Fruit fly (Drosophila melanogaster) whole organism, adult: ENCODE data around the gene fit.

Experiments
- CG11617 ChIP-seq: fragments of 200-800 bp; sonication (Bioruptor generic); optimal IDR thresholded peaks from 2 replicates; lab custom pipeline; 2017; ENCODE audit warnings: mild to moderate bottlenecking, missing biosample characterization, missing genetic modification reagents, missing genetic modification characterization
- CG12768 ChIP-seq: fragments of 200-800 bp; sonication (Bioruptor generic); optimal IDR thresholded peaks from 2 replicates; lab custom pipeline; 2017; ENCODE audit warnings: missing biosample characterization, missing genetic modification characterization, mild to moderate bottlenecking, moderate library complexity, missing genetic modification reagents
- CG14711 ChIP-seq: fragments of 200-800 bp; sonication (Bioruptor generic); optimal IDR thresholded peaks from 2 replicates; lab custom pipeline; 2018; ENCODE audit warnings: missing biosample characterization, mild to moderate bottlenecking, missing genetic modification characterization, moderate library complexity
- CG1620 ChIP-seq: fragments of 200-800 bp; sonication (Bioruptor generic); optimal IDR thresholded peaks from 2 replicates; lab custom pipeline; 2016; ENCODE audit warnings: missing biosample characterization, missing genetic modification characterization
- CG33017 ChIP-seq: fragments of 200-800 bp; sonication (Bioruptor generic); optimal IDR thresholded peaks from 2 replicates; lab custom pipeline; 2018; ENCODE audit warnings: missing biosample characterization, mild to moderate bottlenecking, missing genetic modification characterization, moderate library complexity
- CG5204 ChIP-seq: fragments of 200-800 bp; sonication (Bioruptor generic); optimal IDR thresholded peaks from 2 replicates; lab custom pipeline; 2016; ENCODE audit warnings: missing biosample characterization, missing genetic modification characterization
- CG7045 ChIP-seq: fragments of 200-800 bp; sonication (Bioruptor generic); optimal IDR thresholded peaks from 2 replicates; lab custom pipeline; 2017; ENCODE audit warnings: missing biosample characterization, mild to moderate bottlenecking, missing genetic modification characterization
- CG7101 ChIP-seq: fragments of 200-800 bp; sonication (Bioruptor generic); optimal IDR thresholded peaks from 2 replicates; lab custom pipeline; 2018; ENCODE audit warnings: missing biosample characterization, mild to moderate bottlenecking, missing genetic modification characterization, moderate library complexity
- Clk ChIP-seq: fragments of 200-800 bp; sonication (Bioruptor generic); optimal IDR thresholded peaks from 2 replicates; lab custom pipeline; 2017; ENCODE audit warnings: missing biosample characterization, missing genetic modification characterization
- Crg-1 ChIP-seq: fragments of 200-800 bp; sonication (Bioruptor generic); optimal IDR thresholded peaks from 2 replicates; lab custom pipeline; 2016; ENCODE audit warnings: missing biosample characterization, missing genetic modification characterization
- Hr96 ChIP-seq: fragments of 200-800 bp; sonication (Bioruptor generic); optimal IDR thresholded peaks from 2 replicates; lab custom pipeline; 2016; ENCODE audit warnings: missing biosample characterization, missing genetic modification characterization
- Mnt ChIP-seq: fragments of 200-800 bp; sonication (Bioruptor generic); optimal IDR thresholded peaks from 2 replicates; lab custom pipeline; 2016; ENCODE audit warnings: missing biosample characterization, mild to moderate bottlenecking, missing genetic modification characterization
- bab1 ChIP-seq: fragments of 200-800 bp; sonication (Bioruptor generic); optimal IDR thresholded peaks from 3 replicates; lab custom pipeline; 2019; ENCODE audit warnings: missing biosample characterization, mild to moderate bottlenecking, missing genetic modification characterization, moderate library complexity
- cic ChIP-seq: fragments of 200-800 bp; sonication (Bioruptor generic); optimal IDR thresholded peaks from 2 replicates; lab custom pipeline; 2017; ENCODE audit warnings: missing biosample characterization, mild to moderate bottlenecking, missing genetic modification characterization, moderate library complexity
- cnc ChIP-seq, 2 experiments: fragments of >200 bp; optimal IDR thresholded peaks; 2 replicates each; lab custom pipeline; 2017
- kay ChIP-seq: fragments of 200-800 bp; sonication (Bioruptor generic); peaks from one replicate; lab custom pipeline; 2016; ENCODE audit warnings: missing biosample characterization, missing genetic modification characterization, borderline replicate concordance
- ovo ChIP-seq: fragments of 200-800 bp; sonication (Bioruptor generic); optimal IDR thresholded peaks from 2 replicates; lab custom pipeline; 2016; ENCODE audit warnings: missing biosample characterization, missing genetic modification characterization
- pad ChIP-seq: fragments of 200-800 bp; sonication (Bioruptor generic); optimal IDR thresholded peaks from 3 replicates; lab custom pipeline; 2017; ENCODE audit warnings: missing biosample characterization, missing genetic modification characterization, mild to moderate bottlenecking, moderate library complexity, missing genetic modification reagents
- tj ChIP-seq: fragments of 200-800 bp; sonication (Bioruptor generic); optimal IDR thresholded peaks from 3 replicates; lab custom pipeline; 2017; ENCODE audit warnings: missing biosample characterization, mild to moderate bottlenecking, missing genetic modification characterization, moderate library complexity
- toe ChIP-seq: fragments of 200-800 bp; sonication (Bioruptor generic); optimal IDR thresholded peaks from 2 replicates; lab custom pipeline; 2016; ENCODE audit warnings: missing biosample characterization, missing genetic modification characterization

The fit gene

DNA sequence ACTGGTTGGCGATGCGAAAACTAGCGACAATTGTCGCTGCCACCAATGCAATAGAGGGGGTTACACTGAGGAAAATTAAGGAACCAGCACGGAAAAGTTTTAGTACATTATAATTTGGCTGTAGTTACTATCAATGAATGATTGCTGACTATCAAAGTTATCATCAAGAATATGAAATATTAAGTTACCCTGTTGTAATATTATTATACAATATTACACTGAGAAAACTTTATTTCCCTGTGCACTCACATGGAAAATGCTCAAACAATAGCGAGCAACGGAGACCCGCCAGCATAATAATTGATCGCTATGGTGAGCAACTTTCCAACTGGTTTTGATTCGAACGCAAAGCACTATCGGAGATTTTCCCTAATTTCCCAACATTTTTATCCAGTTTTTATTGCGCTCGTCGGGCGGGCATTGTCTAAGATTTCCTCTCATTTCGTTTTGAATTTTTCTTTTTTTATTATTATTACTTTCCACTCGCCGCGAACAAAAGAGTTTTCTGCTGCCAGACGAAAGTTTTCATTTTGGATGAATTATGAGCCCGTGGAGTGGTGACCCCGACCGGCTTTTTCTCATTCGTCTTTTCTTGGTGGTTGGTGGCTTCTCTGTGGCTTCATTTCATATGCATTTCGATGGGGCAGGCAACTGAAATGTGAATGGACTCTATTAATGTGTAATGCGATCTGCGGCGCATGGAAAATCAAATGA is 22.0 kb downstream of the fit start:
- TF ChIP-seq ovo (GFP tag; lab: Kevin White, UChicago), result no peak
- no peak for TF ChIP-seq CG14711
- TF ChIP-seq pad (GFP tag; lab: Kevin White, UChicago), result no peak
- no peak for TF ChIP-seq CG1620
- TF ChIP-seq Crg-1 (GFP tag; lab: Kevin White, UChicago), result no peak
- TF ChIP-seq tj (GFP tag; lab: Kevin White, UChicago), result no peak
- TF ChIP-seq Clk, result no peak
- TF ChIP-seq kay (GFP tag; lab: Kevin White, UChicago), result no peak
- TF ChIP-seq cnc (optimal IDR thresholded peaks at IDR 0.05; lab: Kevin White, UChicago), result no peak
- no peak for TF ChIP-seq Hr96 (GFP tag; lab: Kevin White, UChicago)
- no peak for TF ChIP-seq CG12768 (GFP tag; lab: Kevin White, UChicago)
- no peak for TF ChIP-seq cic (GFP tag; lab: Kevin White, UChicago)
- no peak for TF ChIP-seq toe
- no peak for TF ChIP-seq bab1 (GFP tag; lab: Kevin White, UChicago)
- no peak for TF ChIP-seq Mnt (GFP tag; lab: Kevin White, UChicago)
- no peak for TF ChIP-seq CG5204 (GFP tag; lab: Kevin White, UChicago)
- no peak for TF ChIP-seq CG11617 (GFP tag; lab: Kevin White, UChicago)
- no peak for TF ChIP-seq CG7101
- TF ChIP-seq CG33017, result no peak

- TF ChIP-seq Hr96 (GFP tag; lab: Kevin White, UChicago) (no peak), toe (no peak), kay (GFP tag; lab: Kevin White, UChicago) (peak; percentile 33)
These were observed 24.7 kb downstream of the fit start for dm6 chr3R:21859509-21859908.

DNA sequence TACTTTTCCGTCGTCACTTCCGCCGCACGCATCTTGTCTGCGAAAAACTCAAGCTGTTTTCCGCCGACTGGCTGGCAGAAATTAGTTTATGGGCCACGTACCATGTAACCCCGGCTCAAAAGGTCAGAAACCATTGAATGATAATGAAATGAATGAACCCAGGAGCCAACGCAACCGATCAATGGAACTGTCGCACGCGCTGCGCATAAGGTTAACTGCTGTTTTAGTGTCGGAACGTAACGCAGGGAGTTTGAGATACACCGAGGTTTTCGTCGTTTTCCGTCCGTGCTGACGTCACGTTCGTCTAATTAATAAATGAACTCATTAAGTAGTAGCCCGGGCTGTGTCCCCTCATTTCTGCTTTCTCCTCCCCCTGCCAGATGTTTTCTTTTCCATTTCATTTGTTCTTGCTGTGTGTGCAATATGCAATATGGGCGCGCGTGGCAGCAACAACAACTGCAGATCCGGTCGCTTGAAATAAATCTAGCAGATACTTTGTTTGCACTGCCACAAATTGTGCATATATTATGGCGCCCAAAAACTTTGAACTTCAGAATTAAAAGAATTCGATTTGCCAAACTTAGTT is 25.9 kb downstream of the fit start:
- TF ChIP-seq CG7101, result no peak
- peak; percentile 34 for TF ChIP-seq tj (GFP tag; lab: Kevin White, UChicago)

DNA sequence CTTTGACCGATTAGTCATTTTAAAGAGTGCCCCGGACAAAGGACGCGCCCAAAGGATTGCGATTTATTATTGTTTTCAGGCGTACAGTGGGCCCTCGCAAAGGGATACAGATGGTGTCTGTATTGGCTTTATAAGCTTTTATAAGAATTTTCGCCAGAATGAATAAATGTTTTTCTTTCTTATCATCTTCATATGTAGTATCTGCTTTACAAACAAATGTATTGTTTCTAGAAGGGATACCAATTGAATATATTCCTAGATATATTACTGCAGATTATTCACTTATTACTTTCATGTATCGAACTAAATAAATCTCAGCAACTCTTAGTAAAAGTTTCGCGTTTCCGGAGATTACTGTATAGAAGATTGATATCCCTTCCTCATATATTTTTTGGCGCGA is 26.7 kb downstream of the fit start:
- TF ChIP-seq CG5204 (GFP tag; lab: Kevin White, UChicago) (no peak), CG1620 (no peak), tj (GFP tag; lab: Kevin White, UChicago) (no peak), ovo (GFP tag; lab: Kevin White, UChicago) (no peak), Mnt (GFP tag; lab: Kevin White, UChicago) (no peak), Crg-1 (GFP tag; lab: Kevin White, UChicago) (no peak), CG11617 (GFP tag; lab: Kevin White, UChicago) (no peak), kay (GFP tag; lab: Kevin White, UChicago) (no peak), CG12768 (GFP tag; lab: Kevin White, UChicago) (no peak), pad (GFP tag; lab: Kevin White, UChicago) (no peak), cic (GFP tag; lab: Kevin White, UChicago) (no peak), CG7101 (no peak), toe (no peak)

dm6 chr3R:21856873-21857243 is 27.4 kb downstream of the fit start:
- TF ChIP-seq CG7045 (GFP tag; lab: Kevin White, UChicago) (peak; percentile 2), cic (GFP tag; lab: Kevin White, UChicago) (no peak), Crg-1 (GFP tag; lab: Kevin White, UChicago) (peak; percentile 13)

- TF ChIP-seq CG33017, result peak; percentile 47
- no peak for TF ChIP-seq pad (GFP tag; lab: Kevin White, UChicago)
- no peak for TF ChIP-seq CG7045 (GFP tag; lab: Kevin White, UChicago)
- TF ChIP-seq CG11617 (GFP tag; lab: Kevin White, UChicago), result peak; percentile 50
- TF ChIP-seq tj (GFP tag; lab: Kevin White, UChicago), result peak; percentile 47
- peak; percentile 49 for TF ChIP-seq bab1 (GFP tag; lab: Kevin White, UChicago)
- TF ChIP-seq Mnt (GFP tag; lab: Kevin White, UChicago), result peak; percentile 49
- no peak for TF ChIP-seq cnc (optimal IDR thresholded peaks at IDR 0.05; lab: Kevin White, UChicago)
- TF ChIP-seq kay (GFP tag; lab: Kevin White, UChicago), result peak; percentile 86
- peak; percentile 55 for TF ChIP-seq toe
- TF ChIP-seq cic (GFP tag; lab: Kevin White, UChicago), result peak; percentile 42
- no peak for TF ChIP-seq Clk
- no peak for TF ChIP-seq Crg-1 (GFP tag; lab: Kevin White, UChicago)
- TF ChIP-seq ovo (GFP tag; lab: Kevin White, UChicago), result peak; percentile 28
- TF ChIP-seq CG14711, result peak; percentile 2
- TF ChIP-seq CG12768 (GFP tag; lab: Kevin White, UChicago), result peak; percentile 1
- TF ChIP-seq CG1620, result peak; percentile 59
- peak; percentile 54 for TF ChIP-seq Hr96 (GFP tag; lab: Kevin White, UChicago)
- peak; percentile 68 for TF ChIP-seq CG5204 (GFP tag; lab: Kevin White, UChicago)
- TF ChIP-seq CG7101, result peak; percentile 13
These were observed 28.0 kb downstream of the fit start, which contains the start of gene glec for dm6 chr3R:21856098-21856872. glec (minus strand) TSS chr3R:21856266.
